Worm (Caenorhabditis elegans) whole organism, L4 larva: ENCODE data around the gene pap-2.

Experiments
- F10B5.3 ChIP-seq: sonication (generic microtip); optimal IDR thresholded peaks from 2 replicates; lab custom pipeline; 2016; ENCODE audit warnings: mild to moderate bottlenecking, missing genetic modification characterization, missing compliant biosample characterization
- F37D6.2 ChIP-seq: sonication (generic microtip); optimal IDR thresholded peaks from 2 replicates; lab custom pipeline; 2016; ENCODE audit warnings: mild to moderate bottlenecking, missing genetic modification characterization, missing compliant biosample characterization
- F44E2.7 ChIP-seq: fragments of 200-800 bp; sonication (Bioruptor generic); IDR thresholded peaks from 2 replicates; pipeline ENCODE4 v2.1.2; 2022; ENCODE audit warnings: missing genetic modification characterization, missing compliant biosample characterization
- T20F7.1 ChIP-seq: fragments of 200-800 bp; sonication (Bioruptor generic); optimal IDR thresholded peaks from 2 replicates; lab custom pipeline; 2018; ENCODE audit warnings: mild to moderate bottlenecking, missing genetic modification characterization, missing compliant biosample characterization
- Y105C5A.15 ChIP-seq: fragments of 200-800 bp; sonication (Bioruptor generic); IDR thresholded peaks from 2 replicates; pipeline ENCODE4 v1.3.6; 2022; ENCODE audit warnings: missing genetic modification characterization, missing compliant biosample characterization
- Y48G9A.11 ChIP-seq: fragments of 200-800 bp; sonication (Bioruptor generic); IDR thresholded peaks from 2 replicates; pipeline ENCODE4 v1.3.6; 2022; ENCODE audit warnings: missing genetic modification reagents, missing genetic modification characterization, missing compliant biosample characterization
- Y5F2A.4 ChIP-seq: fragments of 200-800 bp; sonication (Bioruptor generic); optimal IDR thresholded peaks from 2 replicates; lab custom pipeline; 2018; ENCODE audit warnings: mild to moderate bottlenecking, missing genetic modification characterization, missing compliant biosample characterization
- ZK546.5 ChIP-seq, 2 experiments: sonication (generic microtip); optimal IDR thresholded peaks; 2 replicates each; lab custom pipeline; 2017; ENCODE audit warnings: missing biosample characterization in 2 of 2, missing genetic modification characterization in 2 of 2
- aly-2 ChIP-seq: sonication (generic microtip); optimal IDR thresholded peaks from 2 replicates; lab custom pipeline; 2018; ENCODE audit warnings: missing biosample characterization, missing genetic modification characterization
- ceh-20 ChIP-seq: fragments of 200-800 bp; sonication (Bioruptor generic); IDR thresholded peaks from 2 replicates; pipeline ENCODE4 v1.3.6; 2022; ENCODE audit warnings: missing genetic modification reagents, missing genetic modification characterization, missing compliant biosample characterization
- ceh-62 ChIP-seq: sonication (generic microtip); optimal IDR thresholded peaks from 2 replicates; lab custom pipeline; 2017; ENCODE audit warnings: missing biosample characterization, missing genetic modification characterization
- ceh-82 ChIP-seq: sonication (generic microtip); optimal IDR thresholded peaks from 2 replicates; lab custom pipeline; 2017; ENCODE audit warnings: missing biosample characterization, missing genetic modification characterization
- ces-1 ChIP-seq: fragments of 150-350 bp; sonication (generic microtip); optimal IDR thresholded peaks from 4 replicates; lab custom pipeline; 2014; ENCODE audit warnings: missing biosample characterization, missing genetic modification reagents, missing genetic modification characterization
- cey-2 ChIP-seq: sonication (generic microtip); optimal IDR thresholded peaks from 3 replicates; lab custom pipeline; 2017; ENCODE audit warnings: missing genetic modification characterization, mild to moderate bottlenecking, missing compliant biosample characterization, antibody characterized with exemption, borderline replicate concordance; ENCODE audit not compliant: insufficient read depth
- daf-19 ChIP-seq: fragments of 200-800 bp; sonication (Bioruptor generic); conservative IDR thresholded peaks from 2 replicates; pipeline ENCODE4 v1.3.6; 2022; ENCODE audit warnings: missing genetic modification characterization, missing compliant biosample characterization
- daf-8 ChIP-seq: fragments of 200-800 bp; sonication (Bioruptor generic); IDR thresholded peaks from 2 replicates; pipeline ENCODE4 v1.3.6; 2022; ENCODE audit warnings: missing genetic modification characterization, missing compliant biosample characterization
- dmd-6 ChIP-seq: fragments of 200-800 bp; sonication (Bioruptor generic); IDR thresholded peaks from 2 replicates; pipeline ENCODE4 v1.3.6; 2022; ENCODE audit warnings: missing genetic modification reagents, missing genetic modification characterization, missing compliant biosample characterization
- dpl-1 ChIP-seq: fragments of 150-350 bp; optimal IDR thresholded peaks from 2 replicates; lab custom pipeline; 2014; ENCODE audit warnings: missing biosample characterization, missing genetic modification reagents, missing genetic modification characterization
- duxl-1 ChIP-seq: sonication (generic microtip); optimal IDR thresholded peaks from 2 replicates; lab custom pipeline; 2016; ENCODE audit warnings: mild to moderate bottlenecking, missing genetic modification characterization, moderate library complexity, missing compliant biosample characterization; ENCODE audit not compliant: poor library complexity
- egl-27 ChIP-seq: sonication (generic microtip); optimal IDR thresholded peaks from 3 replicates; lab custom pipeline; 2017; ENCODE audit warnings: missing biosample characterization, missing genetic modification reagents, missing genetic modification characterization
- egl-43 ChIP-seq: fragments of 200-800 bp; sonication (Bioruptor generic); IDR thresholded peaks from 2 replicates; pipeline ENCODE4 v1.3.6; 2022; ENCODE audit warnings: missing genetic modification reagents, missing genetic modification characterization, missing compliant biosample characterization
- fkh-10 ChIP-seq: fragments of 150-350 bp; optimal IDR thresholded peaks from 2 replicates; lab custom pipeline; 2014; ENCODE audit warnings: missing biosample characterization, missing genetic modification reagents, missing genetic modification characterization
- gei-8 ChIP-seq: fragments of 200-800 bp; sonication (Bioruptor generic); optimal IDR thresholded peaks from 2 replicates; lab custom pipeline; 2018; ENCODE audit warnings: mild to moderate bottlenecking, missing genetic modification characterization, missing compliant biosample characterization
- hmg-1.1 ChIP-seq: fragments of 200-800 bp; sonication (Bioruptor generic); IDR thresholded peaks from 2 replicates; pipeline ENCODE4 v1.3.6; 2022; ENCODE audit warnings: missing genetic modification reagents, missing genetic modification characterization, missing compliant biosample characterization
- lim-7 ChIP-seq: fragments of 200-800 bp; sonication (Bioruptor generic); IDR thresholded peaks from 2 replicates; pipeline ENCODE4 v1.3.6; 2022; ENCODE audit warnings: missing genetic modification characterization, missing compliant biosample characterization
- lin-29 ChIP-seq: fragments of 200-800 bp; sonication (Bioruptor generic); IDR thresholded peaks from 2 replicates; pipeline ENCODE4 v1.3.6; 2022; ENCODE audit warnings: missing genetic modification reagents, missing genetic modification characterization, missing compliant biosample characterization
- lsy-2 ChIP-seq, 2 experiments: fragments of 150-350 bp in 1 of 2; sonication (generic microtip) in 1 of 2; optimal IDR thresholded peaks; 2 replicates each; lab custom pipeline; 2014 to 2017; ENCODE audit warnings: missing biosample characterization in 2 of 2, missing genetic modification characterization in 2 of 2
- mep-1 ChIP-seq: fragments of 150-350 bp; sonication (generic microtip); optimal IDR thresholded peaks from 3 replicates; lab custom pipeline; 2014; ENCODE audit warnings: missing biosample characterization, missing genetic modification characterization
- mes-2 ChIP-seq: sonication (generic microtip); optimal IDR thresholded peaks from 2 replicates; lab custom pipeline; 2016; ENCODE audit warnings: missing genotype, mild to moderate bottlenecking, missing genetic modification characterization, missing compliant biosample characterization; ENCODE audit not compliant: poor library complexity, severe bottlenecking
- nhr-102 ChIP-seq: sonication (generic microtip); optimal IDR thresholded peaks from 2 replicates; lab custom pipeline; 2016; ENCODE audit warnings: mild to moderate bottlenecking, missing genetic modification characterization, moderate library complexity, missing compliant biosample characterization
- nhr-11 ChIP-seq: fragments of 150-350 bp; optimal IDR thresholded peaks from 2 replicates; lab custom pipeline; 2014; ENCODE audit warnings: missing biosample characterization, missing genetic modification characterization
- nhr-28 ChIP-seq: fragments of 150-350 bp; optimal IDR thresholded peaks from 2 replicates; lab custom pipeline; 2014; ENCODE audit warnings: missing biosample characterization, missing genetic modification characterization
- nhr-41 ChIP-seq: fragments of 200-800 bp; sonication (Bioruptor generic); IDR thresholded peaks from 2 replicates; pipeline ENCODE4 v1.3.6; 2022; ENCODE audit warnings: missing genetic modification reagents, missing genetic modification characterization, missing compliant biosample characterization
- nhr-48 ChIP-seq: sonication (generic microtip); optimal IDR thresholded peaks from 2 replicates; lab custom pipeline; 2016; ENCODE audit warnings: mild to moderate bottlenecking, missing genetic modification characterization, missing compliant biosample characterization
- nhr-6 ChIP-seq: fragments of 150-350 bp; optimal IDR thresholded peaks from 2 replicates; lab custom pipeline; 2014; ENCODE audit warnings: missing biosample characterization, missing genetic modification characterization
- nhr-77 ChIP-seq: fragments of 150-350 bp; optimal IDR thresholded peaks from 2 replicates; lab custom pipeline; 2014; ENCODE audit warnings: missing biosample characterization, missing genetic modification characterization
- php-3 ChIP-seq: fragments of 200-800 bp; sonication (Bioruptor generic); IDR thresholded peaks from 2 replicates; pipeline ENCODE4 v1.3.6; 2022; ENCODE audit warnings: missing genetic modification reagents, missing genetic modification characterization, missing compliant biosample characterization
- rbr-2 ChIP-seq: sonication (generic microtip); optimal IDR thresholded peaks from 2 replicates; lab custom pipeline; 2016; ENCODE audit warnings: missing genotype, missing genetic modification characterization, missing compliant biosample characterization
- saeg-2 ChIP-seq: fragments of 200-800 bp; sonication (Bioruptor generic); IDR thresholded peaks from 2 replicates; pipeline ENCODE4 v1.3.6; 2022; ENCODE audit warnings: missing genetic modification reagents, missing genetic modification characterization, missing compliant biosample characterization
- set-16 ChIP-seq: fragments of 200-800 bp; sonication (Bioruptor generic); IDR thresholded peaks from 2 replicates; pipeline ENCODE4 v1.3.6; 2022; ENCODE audit warnings: missing genetic modification reagents, missing genetic modification characterization, missing compliant biosample characterization
- spr-3 ChIP-seq: fragments of 200-800 bp; sonication (Bioruptor generic); optimal IDR thresholded peaks from 2 replicates; lab custom pipeline; 2018; ENCODE audit warnings: mild to moderate bottlenecking, missing genetic modification characterization, missing compliant biosample characterization
- tra-1 ChIP-seq: fragments of 200-800 bp; sonication (Bioruptor generic); IDR thresholded peaks from 2 replicates; pipeline ENCODE4 v1.3.6; 2022; ENCODE audit warnings: missing genetic modification reagents, missing genetic modification characterization, missing compliant biosample characterization
- unc-130 ChIP-seq: sonication (generic microtip); optimal IDR thresholded peaks from 2 replicates; lab custom pipeline; 2016; ENCODE audit warnings: missing genetic modification reagents, missing genetic modification characterization, missing compliant biosample characterization
- unc-39 ChIP-seq: sonication (generic microtip); optimal IDR thresholded peaks from 2 replicates; lab custom pipeline; 2017; ENCODE audit warnings: missing biosample characterization, missing genetic modification characterization
- unc-62 ChIP-seq, 3 experiments: fragments of 150-350 bp in 1 of 3; sonication (generic microtip); optimal IDR thresholded peaks in 2 of 3; peaks in 1 of 3; 1 replicate in 1 of 3; 2 replicates in 2 of 3; lab custom pipeline; 2014 to 2017; ENCODE audit warnings: missing biosample characterization in 3 of 3, missing genetic modification characterization in 3 of 3, missing genetic modification reagents in 3 of 3, missing genotype in 1 of 3
- zag-1 ChIP-seq: fragments of 150-350 bp; optimal IDR thresholded peaks from 2 replicates; lab custom pipeline; 2014; ENCODE audit warnings: missing biosample characterization, missing genetic modification characterization
- zfp-3 ChIP-seq: fragments of 200-800 bp; sonication (Bioruptor generic); conservative IDR thresholded peaks from 2 replicates; pipeline ENCODE4 v1.3.6; 2022; ENCODE audit warnings: missing genetic modification reagents, missing genetic modification characterization, missing compliant biosample characterization
- ztf-7 ChIP-seq: fragments of 150-350 bp; optimal IDR thresholded peaks from 2 replicates; lab custom pipeline; 2014; ENCODE audit warnings: missing biosample characterization, missing genetic modification characterization

Gene pap-2

DNA sequence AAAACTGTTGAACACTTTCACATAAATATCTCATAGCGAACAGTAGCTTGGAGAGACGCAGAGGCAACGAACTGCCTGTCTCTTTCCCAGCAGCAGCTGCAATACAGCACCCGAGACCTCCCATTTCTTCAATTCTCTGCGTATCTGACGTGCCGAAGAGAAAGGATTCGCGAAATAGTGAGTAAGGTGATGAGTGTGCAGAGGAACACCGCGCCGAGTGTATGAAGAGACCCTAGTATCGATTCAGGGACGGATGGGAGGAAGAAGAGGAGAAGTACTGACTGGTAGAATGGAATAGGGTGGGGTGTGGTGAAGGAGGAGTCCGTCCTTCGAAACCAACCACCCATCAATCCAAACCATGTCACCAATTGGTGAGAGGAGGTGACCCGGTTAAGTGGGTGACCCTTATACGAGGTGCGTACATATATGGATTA, 36.9 kb upstream of the pap-2 start (continued):
- no peak for TF ChIP-seq Y48G9A.11 (GFP tag; lab: Robert Waterston, UW)
- peak; percentile 62 for TF ChIP-seq egl-43 (GFP tag; lab: Robert Waterston, UW)
- TF ChIP-seq T20F7.1 (GFP tag; lab: Kevin White, UChicago): peak; percentile 8
- 0 out of 2 replicates have a peak, but pooled peaks have one; percentile 27 for TF ChIP-seq tra-1 (GFP tag; lab: Robert Waterston, UW)
- TF ChIP-seq saeg-2 (GFP tag; lab: Robert Waterston, UW): 0 out of 2 replicates have a peak, but pooled peaks have one; percentile 44
- peak; percentile 72 for TF ChIP-seq mes-2 (tag; lab: Kevin White, UChicago)
- peak; percentile 14 for TF ChIP-seq dpl-1 (GFP tag; lab: Kevin White, UChicago)
- peak; percentile 83 for TF ChIP-seq hmg-1.1 (GFP tag; lab: Robert Waterston, UW)
- TF ChIP-seq unc-130 (GFP tag; lab: Kevin White, UChicago): no peak
- TF ChIP-seq set-16 (GFP tag; lab: Robert Waterston, UW): peak; percentile 49
- TF ChIP-seq lsy-2 (tag; optimal IDR thresholded peaks at IDR 0.05; lab: Kevin White, UChicago): peak; percentile 62 to 70
- peak; percentile 28 for TF ChIP-seq nhr-77 (tag; lab: Kevin White, UChicago)
- no peak for TF ChIP-seq F44E2.7 (GFP tag; lab: Robert Waterston, UW)
- no peak for TF ChIP-seq zfp-3 (GFP tag; lab: Robert Waterston, UW)
- TF ChIP-seq zag-1 (tag; lab: Kevin White, UChicago): no peak
- peak; percentile 94 for TF ChIP-seq nhr-11 (tag; lab: Kevin White, UChicago)
- peak; percentile 39; the same call in 1 of the 2 replicates for TF ChIP-seq lim-7
- TF ChIP-seq mep-1 (tag; lab: Kevin White, UChicago): peak; percentile 86
- no peak for TF ChIP-seq lin-29 (GFP tag; lab: Robert Waterston, UW)
- no peak for TF ChIP-seq cey-2 (tag; lab: Kevin White, UChicago)
- peak; percentile 36 for TF ChIP-seq nhr-48 (tag; lab: Kevin White, UChicago)
- TF ChIP-seq F10B5.3 (tag; lab: Kevin White, UChicago): peak; percentile 23
- no peak for TF ChIP-seq ceh-82 (tag; lab: Kevin White, UChicago)
- no peak for TF ChIP-seq unc-39 (tag; lab: Kevin White, UChicago)
- no peak for TF ChIP-seq spr-3
- peak; percentile 45 for TF ChIP-seq nhr-6 (tag; lab: Kevin White, UChicago)
- TF ChIP-seq dmd-6 (GFP tag; lab: Robert Waterston, UW): peak; percentile 60
- peak; percentile 81 for TF ChIP-seq nhr-28 (tag; lab: Kevin White, UChicago)
- TF ChIP-seq unc-62 (GFP tag; optimal IDR thresholded peaks at IDR 0.05 in 1 of 2; lab: Kevin White, UChicago): peak in 1 of 2 experiments; percentile 99
- TF ChIP-seq unc-62 (tag; optimal IDR thresholded peaks at IDR 0.05; lab: Kevin White, UChicago): no peak

DNA sequence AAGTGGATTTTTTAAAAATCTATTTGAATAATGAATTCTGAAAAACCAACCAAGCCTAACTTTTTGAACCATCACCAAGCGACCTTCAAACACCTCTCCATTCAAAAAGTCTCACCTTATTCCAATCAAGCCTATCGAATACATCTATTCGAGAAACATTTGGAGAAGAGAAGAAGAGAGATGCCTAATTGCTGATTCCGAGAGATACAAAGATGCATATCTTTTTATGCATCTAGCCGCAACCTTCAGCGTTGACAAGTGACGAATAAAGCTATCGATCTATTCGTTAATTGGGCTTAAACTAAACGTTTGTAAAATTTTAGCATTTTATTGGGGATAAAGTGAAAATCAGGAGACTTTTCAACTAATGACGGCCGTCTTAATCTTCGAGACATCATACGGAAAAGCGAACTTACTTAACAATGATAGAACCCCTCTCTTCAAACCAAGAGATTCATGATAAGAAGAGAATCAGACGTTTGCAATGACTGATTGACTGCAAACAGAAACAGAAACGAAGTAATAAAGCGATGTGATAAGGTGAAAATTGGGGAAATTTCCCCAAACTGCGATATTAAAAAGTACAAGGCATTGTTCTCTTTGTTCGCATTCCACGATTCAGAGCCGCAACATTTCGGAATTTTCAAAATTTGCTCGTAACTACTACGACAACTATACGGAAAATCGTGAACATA, 35.9 kb upstream of the pap-2 start:
- TF ChIP-seq duxl-1 (tag; lab: Kevin White, UChicago) (no peak), ces-1 (GFP tag; lab: Kevin White, UChicago) (no peak), daf-8 (GFP tag; lab: Robert Waterston, UW) (no peak), fkh-10 (GFP tag; lab: Kevin White, UChicago) (no peak), lin-29 (GFP tag; lab: Robert Waterston, UW) (no peak), ceh-62 (no peak), php-3 (GFP tag; lab: Robert Waterston, UW) (no peak), nhr-102 (tag; lab: Kevin White, UChicago) (no peak), zag-1 (tag; lab: Kevin White, UChicago) (no peak), ZK546.5 (tag; optimal IDR thresholded peaks at IDR 0.05; lab: Kevin White, UChicago) (no peak), F37D6.2 (no peak), set-16 (GFP tag; lab: Robert Waterston, UW) (no peak), daf-19 (GFP tag; lab: Robert Waterston, UW) (no peak), rbr-2 (tag; lab: Kevin White, UChicago) (no peak), F10B5.3 (tag; lab: Kevin White, UChicago) (no peak), aly-2 (tag; lab: Kevin White, UChicago) (no peak), gei-8 (GFP tag; lab: Kevin White, UChicago) (no peak), egl-27 (tag; lab: Kevin White, UChicago) (no peak), Y5F2A.4 (GFP tag; lab: Kevin White, UChicago) (no peak), ceh-20 (GFP tag; lab: Robert Waterston, UW) (no peak), Y105C5A.15 (GFP tag; lab: Robert Waterston, UW) (no peak), ztf-7 (tag; lab: Kevin White, UChicago) (no peak), nhr-41 (GFP tag; lab: Robert Waterston, UW) (no peak), lim-7 (no peak), unc-39 (tag; lab: Kevin White, UChicago) (no peak)
